Worm (Caenorhabditis elegans) whole organism, L3 larva: Measurements from ENCODE around the gene C06C3.7.

Experiments
- R02D3.7 ChIP-seq: fragments of 150-350 bp; optimal IDR thresholded peaks from 2 replicates; lab custom pipeline; 2014; ENCODE audit warnings: missing biosample characterization, missing genetic modification characterization
- aly-2 ChIP-seq: fragments of 150-350 bp; optimal IDR thresholded peaks from 2 replicates; lab custom pipeline; 2014; ENCODE audit warnings: missing biosample characterization, missing genetic modification characterization
- ceh-82 ChIP-seq: fragments of 150-350 bp; optimal IDR thresholded peaks from 2 replicates; lab custom pipeline; 2014; ENCODE audit warnings: missing biosample characterization, missing genetic modification characterization
- egl-27 ChIP-seq: sonication (generic microtip); optimal IDR thresholded peaks from 4 replicates; lab custom pipeline; 2017; ENCODE audit warnings: missing biosample characterization, missing genetic modification reagents, missing genetic modification characterization
- egl-5 ChIP-seq: fragments of 150-350 bp; optimal IDR thresholded peaks from 2 replicates; lab custom pipeline; 2017; ENCODE audit warnings: missing biosample characterization, missing genetic modification reagents, missing genetic modification characterization, inconsistent platforms
- elt-2 ChIP-seq: sonication (generic microtip); optimal IDR thresholded peaks from 2 replicates; lab custom pipeline; 2016; ENCODE audit warnings: missing genetic modification reagents, mild to moderate bottlenecking, missing genetic modification characterization, missing compliant biosample characterization
- eor-1 ChIP-seq, 2 experiments: fragments of 150-350 bp; optimal IDR thresholded peaks; 2 replicates each; lab custom pipeline; 2014 to 2018; ENCODE audit warnings: missing biosample characterization in 2 of 2, missing genetic modification characterization in 2 of 2
- fkh-10 ChIP-seq: sonication (generic microtip); optimal IDR thresholded peaks from 2 replicates; lab custom pipeline; 2017; ENCODE audit warnings: missing biosample characterization, missing genetic modification reagents, missing genetic modification characterization
- fos-1 ChIP-seq: fragments of 150-350 bp; optimal IDR thresholded peaks from 2 replicates; lab custom pipeline; 2014; ENCODE audit warnings: missing biosample characterization, missing genetic modification characterization
- hmg-11 ChIP-seq: sonication (generic microtip); optimal IDR thresholded peaks from 2 replicates; lab custom pipeline; 2016; ENCODE audit warnings: missing genetic modification characterization, missing compliant biosample characterization
- mdl-1 ChIP-seq: fragments of 150-350 bp; optimal IDR thresholded peaks from 2 replicates; lab custom pipeline; 2014; ENCODE audit warnings: missing biosample characterization, missing genetic modification characterization
- nfya-1 ChIP-seq: sonication (generic microtip); optimal IDR thresholded peaks from 2 replicates; lab custom pipeline; 2017; ENCODE audit warnings: missing genetic modification characterization, mild to moderate bottlenecking, missing compliant biosample characterization, antibody characterized with exemption, moderate library complexity; ENCODE audit not compliant: insufficient read depth
- nhr-12 ChIP-seq: fragments of 150-350 bp; optimal IDR thresholded peaks from 2 replicates; lab custom pipeline; 2014; ENCODE audit warnings: missing biosample characterization, missing genetic modification characterization
- nhr-23 ChIP-seq: fragments of 150-350 bp; optimal IDR thresholded peaks from 2 replicates; lab custom pipeline; 2014; ENCODE audit warnings: missing biosample characterization, missing genetic modification reagents, missing genetic modification characterization
- nhr-237 ChIP-seq: fragments of 150-350 bp; optimal IDR thresholded peaks from 2 replicates; lab custom pipeline; 2014; ENCODE audit warnings: missing biosample characterization, missing genetic modification characterization
- nhr-25 ChIP-seq: sonication (generic microtip); optimal IDR thresholded peaks from 2 replicates; lab custom pipeline; 2017; ENCODE audit warnings: missing biosample characterization, missing genetic modification characterization
- nhr-28 ChIP-seq: fragments of 150-350 bp; optimal IDR thresholded peaks from 2 replicates; lab custom pipeline; 2014; ENCODE audit warnings: missing biosample characterization, missing genetic modification characterization
- nhr-43 ChIP-seq: sonication (generic microtip); optimal IDR thresholded peaks from 2 replicates; lab custom pipeline; 2016; ENCODE audit warnings: mild to moderate bottlenecking, missing genetic modification characterization, missing compliant biosample characterization; ENCODE audit not compliant: poor library complexity, severe bottlenecking
- nhr-67 ChIP-seq: fragments of 150-350 bp; optimal IDR thresholded peaks from 2 replicates; lab custom pipeline; 2014; ENCODE audit warnings: missing biosample characterization, missing genetic modification characterization
- pha-4 ChIP-seq: fragments of 150-350 bp; optimal IDR thresholded peaks from 2 replicates; lab custom pipeline; 2014; ENCODE audit warnings: missing biosample characterization, missing genetic modification reagents, missing genetic modification characterization
- pqm-1 ChIP-seq: fragments of 150-350 bp; optimal IDR thresholded peaks from 2 replicates; lab custom pipeline; 2017; ENCODE audit warnings: missing biosample characterization, missing genetic modification characterization, inconsistent platforms
- snpc-4 ChIP-seq: fragments of 150-350 bp; optimal IDR thresholded peaks from 2 replicates; lab custom pipeline; 2014; ENCODE audit warnings: missing biosample characterization, missing genetic modification characterization
- tbx-2 ChIP-seq: sonication (generic microtip); optimal IDR thresholded peaks from 2 replicates; lab custom pipeline; 2016; ENCODE audit warnings: mild to moderate bottlenecking, missing genetic modification characterization, missing compliant biosample characterization
- unc-39 ChIP-seq: sonication (generic microtip); optimal IDR thresholded peaks from 4 replicates; lab custom pipeline; 2017; ENCODE audit warnings: missing biosample characterization, missing genetic modification characterization
- zag-1 ChIP-seq: fragments of 150-350 bp; optimal IDR thresholded peaks from 2 replicates; lab custom pipeline; 2014; ENCODE audit warnings: missing biosample characterization, missing genetic modification characterization

The C06C3.7 gene

ce11 chrII:9427644-9428043 is 42.3 kb downstream of the C06C3.7 start, which contains the start of gene M176.5:
Gene M176.5, minus strand, starts transcription at chrII:9427744.
- no peak for TF ChIP-seq nhr-25 (tag; lab: Kevin White, UChicago)
- TF ChIP-seq hmg-11 (tag; lab: Kevin White, UChicago), result peak; percentile 5
- peak; percentile 78 for TF ChIP-seq pha-4

ce11 chrII:9431119-9431518 is 45.8 kb downstream of the C06C3.7 start:
- TF ChIP-seq hmg-11 (tag; lab: Kevin White, UChicago) (no peak), fkh-10 (GFP tag; lab: Kevin White, UChicago) (peak; percentile 75)

ce11 chrII:9433609-9434008 is 48.3 kb downstream of the C06C3.7 start, which contains the start of gene kin-15:
Gene kin-15, minus strand, starts transcription at chrII:9433709.
- no peak for TF ChIP-seq nhr-237 (tag; lab: Kevin White, UChicago)
- TF ChIP-seq nhr-43 (tag; lab: Kevin White, UChicago), result no peak
- TF ChIP-seq nhr-12, result no peak

- TF ChIP-seq aly-2 (no peak), unc-39 (tag; lab: Kevin White, UChicago) (no peak), nfya-1 (tag; lab: Kevin White, UChicago) (no peak), ceh-82 (tag; lab: Kevin White, UChicago) (no peak), snpc-4 (tag; lab: Kevin White, UChicago) (no peak), elt-2 (no peak), nhr-25 (tag; lab: Kevin White, UChicago) (no peak), nhr-28 (tag; lab: Kevin White, UChicago) (no peak), pqm-1 (tag; lab: Kevin White, UChicago) (no peak), mdl-1 (tag; lab: Kevin White, UChicago) (no peak), egl-5 (no peak), eor-1 (tag; optimal IDR thresholded peaks at IDR 0.05; lab: Kevin White, UChicago) (no peak), fos-1 (tag; lab: Kevin White, UChicago) (no peak), R02D3.7 (tag; lab: Kevin White, UChicago) (no peak), nhr-23 (tag; lab: Kevin White, UChicago) (no peak), egl-27 (tag; lab: Kevin White, UChicago) (no peak), zag-1 (tag; lab: Kevin White, UChicago) (no peak), nhr-67 (tag; lab: Kevin White, UChicago) (no peak), tbx-2 (tag; lab: Kevin White, UChicago) (no peak)
These were observed 50.7 kb downstream of the C06C3.7 start, which contains the start of gene kin-16 for ce11 chrII:9436009-9436408. Gene kin-16, minus strand, starts transcription at chrII:9436109.
